Worm (Caenorhabditis elegans) whole organism, L1 larva: ENCODE data around the gene npa-1.
A peak's percentile ranks its signal among the peaks of the same experiment; 100 is the strongest.

Experiments used
- C16A3.4 ChIP-seq: fragments of 150-350 bp; optimal IDR thresholded peaks from 2 replicates; lab custom pipeline; 2014; ENCODE audit warnings: missing biosample characterization, missing genetic modification characterization
- C34B4.2 ChIP-seq: sonication (generic microtip); optimal IDR thresholded peaks from 2 replicates; lab custom pipeline; 2017; ENCODE audit warnings: mild to moderate bottlenecking, missing genetic modification characterization, missing compliant biosample characterization
- alr-1 ChIP-seq: fragments of 200-800 bp; sonication (Bioruptor generic); optimal IDR thresholded peaks from 2 replicates; lab custom pipeline; 2018; ENCODE audit warnings: borderline replicate concordance, mild to moderate bottlenecking, missing genetic modification characterization, missing compliant biosample characterization
- aly-2 ChIP-seq: fragments of 150-350 bp; optimal IDR thresholded peaks from 2 replicates; lab custom pipeline; 2014; ENCODE audit warnings: missing biosample characterization, missing genetic modification characterization
- ama-1 ChIP-seq: fragments of 150-350 bp; optimal IDR thresholded peaks from 2 replicates; lab custom pipeline; 2014
- ceh-63 ChIP-seq: fragments of 200-800 bp; sonication (Bioruptor generic); optimal IDR thresholded peaks from 2 replicates; lab custom pipeline; 2018; ENCODE audit warnings: mild to moderate bottlenecking, missing genetic modification characterization, missing compliant biosample characterization
- ceh-82 ChIP-seq, 3 experiments: fragments of 150-350 bp in 1 of 3; sonication (generic microtip) in 2 of 3; optimal IDR thresholded peaks; 2 replicates each; lab custom pipeline; 2014 to 2017; ENCODE audit warnings: missing biosample characterization in 3 of 3, missing genetic modification characterization in 3 of 3
- ceh-88 ChIP-seq: fragments of 200-800 bp; sonication (Bioruptor generic); IDR thresholded peaks from 2 replicates; pipeline ENCODE4 v1.3.6; 2022; ENCODE audit warnings: missing genetic modification characterization, missing compliant biosample characterization
- ceh-90 ChIP-seq: sonication (generic microtip); optimal IDR thresholded peaks from 2 replicates; lab custom pipeline; 2016; ENCODE audit warnings: missing genetic modification characterization, missing compliant biosample characterization
- efl-1 ChIP-seq, 4 experiments: fragments of 150-350 bp; optimal IDR thresholded peaks in 3 of 4; peaks in 1 of 4; 1 replicate in 1 of 4; 2 replicates in 3 of 4; lab custom pipeline; 2014; ENCODE audit warnings: missing biosample characterization in 2 of 4, missing genetic modification characterization in 2 of 4, missing genetic modification reagents in 2 of 4
- efl-3 ChIP-seq: fragments of 200-800 bp; sonication (Bioruptor generic); optimal IDR thresholded peaks from 2 replicates; lab custom pipeline; 2018; ENCODE audit warnings: mild to moderate bottlenecking, missing genetic modification characterization, missing compliant biosample characterization
- elt-3 ChIP-seq, 6 experiments: fragments of 150-350 bp in 1 of 6; sonication (generic microtip); optimal IDR thresholded peaks; 2 replicates each; lab custom pipeline; 2017 to 2018; ENCODE audit warnings: missing biosample characterization in 6 of 6, missing genetic modification characterization in 6 of 6, inconsistent platforms in 1 of 6
- fkh-4 ChIP-seq: sonication (generic microtip); optimal IDR thresholded peaks from 2 replicates; lab custom pipeline; 2016; ENCODE audit warnings: missing compliant biosample characterization, missing genetic modification characterization, borderline replicate concordance
- grh-1 ChIP-seq: fragments of 200-800 bp; sonication (Bioruptor generic); IDR thresholded peaks from 2 replicates; pipeline ENCODE4 v1.3.6; 2022; ENCODE audit warnings: missing genetic modification reagents, missing genetic modification characterization, missing compliant biosample characterization
- hlh-17 ChIP-seq: fragments of 200-800 bp; sonication (Bioruptor generic); optimal IDR thresholded peaks from 2 replicates; lab custom pipeline; 2018; ENCODE audit warnings: missing genetic modification characterization, mild to moderate bottlenecking, missing compliant biosample characterization, moderate library complexity, borderline replicate concordance
- hlh-4 ChIP-seq: sonication (generic microtip); optimal IDR thresholded peaks from 2 replicates; lab custom pipeline; 2016; ENCODE audit warnings: mild to moderate bottlenecking, missing genetic modification characterization, missing compliant biosample characterization
- lin-13 ChIP-seq: fragments of 150-350 bp; optimal IDR thresholded peaks from 2 replicates; lab custom pipeline; 2014; ENCODE audit warnings: missing biosample characterization, missing genetic modification reagents, missing genetic modification characterization
- lin-14 ChIP-seq: fragments of 200-800 bp; sonication (Bioruptor generic); optimal IDR thresholded peaks from 2 replicates; lab custom pipeline; 2018; ENCODE audit warnings: mild to moderate bottlenecking, missing genetic modification characterization, moderate library complexity, missing compliant biosample characterization
- lin-15B ChIP-seq: fragments of 150-350 bp; sonication (generic microtip); optimal IDR thresholded peaks from 3 replicates; lab custom pipeline; 2014; ENCODE audit warnings: missing biosample characterization, missing genetic modification characterization
- lin-35 ChIP-seq, 2 experiments: fragments of 150-350 bp; optimal IDR thresholded peaks; 2 replicates each; lab custom pipeline; 2014; ENCODE audit warnings: missing biosample characterization in 2 of 2, missing genetic modification characterization in 2 of 2, missing genetic modification reagents in 2 of 2
- lir-3 ChIP-seq: sonication (generic microtip); optimal IDR thresholded peaks from 2 replicates; lab custom pipeline; 2016; ENCODE audit warnings: mild to moderate bottlenecking, missing genetic modification characterization, moderate library complexity, missing compliant biosample characterization; ENCODE audit not compliant: poor library complexity
- mab-9 ChIP-seq: fragments of 200-800 bp; sonication (Bioruptor generic); IDR thresholded peaks from 2 replicates; pipeline ENCODE4 v1.3.6; 2022; ENCODE audit warnings: missing genetic modification reagents, missing genetic modification characterization, missing compliant biosample characterization
- mdl-1 ChIP-seq, 2 experiments: fragments of 150-350 bp; optimal IDR thresholded peaks; 2 replicates each; lab custom pipeline; 2014 to 2017; ENCODE audit warnings: missing biosample characterization in 2 of 2, missing genetic modification characterization in 2 of 2, inconsistent platforms in 1 of 2
- nhr-11 ChIP-seq: fragments of 150-350 bp; optimal IDR thresholded peaks from 2 replicates; lab custom pipeline; 2014; ENCODE audit warnings: missing biosample characterization, missing genetic modification characterization
- nhr-12 ChIP-seq: sonication (generic microtip); optimal IDR thresholded peaks from 2 replicates; lab custom pipeline; 2017; ENCODE audit warnings: missing biosample characterization, missing genetic modification characterization
- nhr-19 ChIP-seq: fragments of 200-800 bp; sonication (Bioruptor generic); conservative IDR thresholded peaks from 2 replicates; pipeline ENCODE4 v1.3.6; 2022; ENCODE audit warnings: missing genetic modification characterization, missing compliant biosample characterization
- nhr-20 ChIP-seq: sonication (generic microtip); optimal IDR thresholded peaks from 2 replicates; lab custom pipeline; 2016; ENCODE audit warnings: mild to moderate bottlenecking, missing genetic modification characterization, missing compliant biosample characterization
- nhr-237 ChIP-seq: fragments of 150-350 bp; optimal IDR thresholded peaks from 2 replicates; lab custom pipeline; 2014; ENCODE audit warnings: missing biosample characterization, missing genetic modification characterization
- nhr-28 ChIP-seq: fragments of 150-350 bp; optimal IDR thresholded peaks from 2 replicates; lab custom pipeline; 2014; ENCODE audit warnings: missing biosample characterization, missing genetic modification characterization
- nhr-47 ChIP-seq: sonication (generic microtip); optimal IDR thresholded peaks from 2 replicates; lab custom pipeline; 2016; ENCODE audit warnings: mild to moderate bottlenecking, missing genetic modification characterization, moderate library complexity, missing compliant biosample characterization
- nhr-71 ChIP-seq: sonication (generic microtip); optimal IDR thresholded peaks from 2 replicates; lab custom pipeline; 2016; ENCODE audit warnings: mild to moderate bottlenecking, missing genetic modification characterization, moderate library complexity, missing compliant biosample characterization
- nhr-76 ChIP-seq: sonication (generic microtip); optimal IDR thresholded peaks from 2 replicates; lab custom pipeline; 2017; ENCODE audit warnings: missing biosample characterization, missing genetic modification characterization
- nhr-77 ChIP-seq: fragments of 150-350 bp; optimal IDR thresholded peaks from 2 replicates; lab custom pipeline; 2014; ENCODE audit warnings: missing biosample characterization, missing genetic modification characterization
- nhr-85 ChIP-seq: sonication (generic microtip); peaks from one replicate; lab custom pipeline; 2016; ENCODE audit warnings: missing genetic modification characterization, inconsistent platforms, missing compliant biosample characterization
- pag-3 ChIP-seq: sonication (generic microtip); optimal IDR thresholded peaks from 2 replicates; lab custom pipeline; 2017; ENCODE audit warnings: missing genetic modification characterization, mild to moderate bottlenecking, missing compliant biosample characterization, antibody characterized with exemption, borderline replicate concordance; ENCODE audit not compliant: insufficient read depth
- pax-3 ChIP-seq: fragments of 200-800 bp; sonication (Bioruptor generic); optimal IDR thresholded peaks from 2 replicates; lab custom pipeline; 2018; ENCODE audit warnings: mild to moderate bottlenecking, missing genetic modification characterization, moderate library complexity, missing compliant biosample characterization
- pqm-1 ChIP-seq: sonication (generic microtip); optimal IDR thresholded peaks from 3 replicates; lab custom pipeline; 2017; ENCODE audit warnings: missing biosample characterization, missing genetic modification characterization
- rnt-1 ChIP-seq: sonication (generic microtip); optimal IDR thresholded peaks from 2 replicates; lab custom pipeline; 2016; ENCODE audit warnings: mild to moderate bottlenecking, missing genetic modification characterization, moderate library complexity, missing compliant biosample characterization
- snpc-4 ChIP-seq: fragments of 150-350 bp; optimal IDR thresholded peaks from 2 replicates; lab custom pipeline; 2014; ENCODE audit warnings: missing biosample characterization, missing genetic modification characterization
- tbx-2 ChIP-seq: sonication (generic microtip); optimal IDR thresholded peaks from 2 replicates; lab custom pipeline; 2016; ENCODE audit warnings: missing genetic modification characterization, missing compliant biosample characterization
- tlp-1 ChIP-seq: fragments of 150-350 bp; optimal IDR thresholded peaks from 2 replicates; lab custom pipeline; 2014; ENCODE audit warnings: missing biosample characterization, missing genetic modification characterization
- unc-130 ChIP-seq: fragments of 150-350 bp; optimal IDR thresholded peaks from 2 replicates; lab custom pipeline; 2017; ENCODE audit warnings: missing biosample characterization, missing genetic modification characterization, inconsistent platforms
- unc-98 ChIP-seq: fragments of 200-800 bp; sonication (Bioruptor generic); IDR thresholded peaks from 2 replicates; pipeline ENCODE4 v1.3.6; 2022; ENCODE audit warnings: missing genetic modification characterization, missing compliant biosample characterization
- vab-15 ChIP-seq: sonication (generic microtip); optimal IDR thresholded peaks from 2 replicates; lab custom pipeline; 2017; ENCODE audit warnings: missing genotype, mild to moderate bottlenecking, missing genetic modification characterization, missing compliant biosample characterization
- xbp-1 ChIP-seq: sonication (generic microtip); optimal IDR thresholded peaks from 2 replicates; lab custom pipeline; 2016; ENCODE audit warnings: missing genetic modification characterization, missing compliant biosample characterization
- zag-1 ChIP-seq: fragments of 150-350 bp; optimal IDR thresholded peaks from 2 replicates; lab custom pipeline; 2014; ENCODE audit warnings: missing biosample characterization, missing genetic modification characterization
- zip-4 ChIP-seq: fragments of 200-800 bp; sonication (Bioruptor generic); optimal IDR thresholded peaks from 2 replicates; lab custom pipeline; 2018; ENCODE audit warnings: mild to moderate bottlenecking, missing genetic modification characterization, moderate library complexity, missing compliant biosample characterization
- ztf-11 ChIP-seq, 2 experiments: sonication (generic microtip); optimal IDR thresholded peaks; 2 replicates each; lab custom pipeline; 2016 to 2017; ENCODE audit warnings: missing genetic modification characterization in 2 of 2, missing biosample characterization in 1 of 2, missing compliant biosample characterization in 1 of 2
- ztf-4 ChIP-seq: fragments of 150-350 bp; optimal IDR thresholded peaks from 2 replicates; lab custom pipeline; 2014; ENCODE audit warnings: missing biosample characterization, missing genetic modification characterization

npa-1 gene

DNA sequence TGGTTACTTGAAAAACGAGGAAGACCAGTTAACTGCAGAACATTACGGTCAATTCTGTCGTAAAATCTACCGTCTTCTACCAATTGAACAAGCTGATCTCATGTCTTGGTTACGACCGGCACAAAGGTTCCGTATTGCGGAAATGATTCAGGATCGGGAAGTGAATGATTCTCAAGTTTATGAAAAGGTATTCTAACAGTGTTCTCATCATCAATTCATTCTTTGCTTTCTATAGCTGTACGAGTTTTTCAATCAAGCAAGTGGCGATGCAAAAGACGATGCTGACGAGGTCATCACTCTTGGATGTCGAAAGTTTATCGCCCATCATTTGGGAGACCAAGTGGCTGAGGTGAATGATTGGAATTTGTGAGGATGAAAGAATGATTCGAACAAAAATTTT lies 11.8 kb downstream of the npa-1 start:
- TF ChIP-seq tlp-1 = no peak
- TF ChIP-seq hlh-4 (tag; lab: Kevin White, UChicago) = no peak
- no peak for TF ChIP-seq mdl-1 (tag; optimal IDR thresholded peaks at IDR 0.05; lab: Kevin White, UChicago)
- TF ChIP-seq ama-1 = no peak
- TF ChIP-seq aly-2 (tag; lab: Kevin White, UChicago) = no peak
- no peak for TF ChIP-seq nhr-237
- TF ChIP-seq pag-3 = no peak
- no peak for TF ChIP-seq ztf-4 (tag; lab: Kevin White, UChicago)
- TF ChIP-seq alr-1 (tag; lab: Kevin White, UChicago) = no peak
- no peak for TF ChIP-seq fkh-4
- no peak for TF ChIP-seq ceh-63 (GFP tag; lab: Kevin White, UChicago)
- TF ChIP-seq ztf-11 (tag; optimal IDR thresholded peaks at IDR 0.05; lab: Kevin White, UChicago) = no peak
- TF ChIP-seq vab-15 (tag; lab: Kevin White, UChicago) = no peak
- no peak for TF ChIP-seq lin-15B (tag; lab: Kevin White, UChicago)
- no peak for TF ChIP-seq snpc-4
- TF ChIP-seq nhr-47 (tag; lab: Kevin White, UChicago) = no peak
- TF ChIP-seq lin-13 (GFP tag; lab: Kevin White, UChicago) = no peak
- TF ChIP-seq rnt-1 (tag; lab: Kevin White, UChicago) = no peak

DNA sequence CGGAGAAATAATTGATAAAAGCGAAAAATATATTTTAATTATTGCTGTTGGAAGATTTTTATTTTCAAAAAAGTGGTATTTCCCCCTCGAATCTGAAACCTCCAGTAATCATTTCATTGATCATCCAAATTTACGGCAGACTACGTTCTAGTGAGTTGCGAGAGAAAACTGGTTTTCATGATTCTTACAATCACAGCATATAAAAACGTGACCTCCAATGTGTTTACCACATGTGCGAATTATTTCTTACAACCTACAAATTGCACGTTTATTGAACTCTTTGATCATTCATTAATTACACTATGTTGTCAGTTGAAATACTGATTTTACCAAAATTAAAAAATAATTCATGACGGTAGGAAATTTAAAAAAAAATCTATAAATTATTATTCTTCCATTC lies 13.6 kb downstream of the npa-1 start:
- TF ChIP-seq pag-3 (no peak), mab-9 (GFP tag; lab: Robert Waterston, UW) (no peak), hlh-17 (GFP tag; lab: Kevin White, UChicago) (no peak), nhr-71 (peak; percentile 77), pqm-1 (tag; lab: Kevin White, UChicago) (no peak), efl-1 (optimal IDR thresholded peaks at IDR 0.05; lab: Kevin White, UChicago) (peak in 1 of 2 experiments; percentile 40), efl-1 (GFP tag; optimal IDR thresholded peaks at IDR 0.05 in 1 of 2; lab: Kevin White, UChicago) (peak; percentile 10 to 94), lin-15B (tag; lab: Kevin White, UChicago) (no peak), unc-130 (tag; lab: Kevin White, UChicago) (peak; percentile 16), ceh-82 (tag; optimal IDR thresholded peaks at IDR 0.05; lab: Kevin White, UChicago) (no peak), efl-3 (GFP tag; lab: Kevin White, UChicago) (no peak), lin-13 (GFP tag; lab: Kevin White, UChicago) (no peak), nhr-28 (no peak), nhr-12 (tag; lab: Kevin White, UChicago) (no peak), tlp-1 (no peak), nhr-19 (GFP tag; lab: Robert Waterston, UW) (peak; percentile 71), tbx-2 (tag; lab: Kevin White, UChicago) (peak; percentile 67), C34B4.2 (tag; lab: Kevin White, UChicago) (no peak), lir-3 (peak; percentile 44), grh-1 (peak; percentile 91), zip-4 (GFP tag; lab: Kevin White, UChicago) (no peak), ceh-90 (tag; lab: Kevin White, UChicago) (no peak), zag-1 (tag; lab: Kevin White, UChicago) (no peak), ceh-88 (no peak), xbp-1 (tag; lab: Kevin White, UChicago) (no peak), pax-3 (tag; lab: Kevin White, UChicago) (no peak), snpc-4 (no peak), mdl-1 (tag; optimal IDR thresholded peaks at IDR 0.05; lab: Kevin White, UChicago) (peak in 1 of 2 experiments; percentile 72), ztf-4 (tag; lab: Kevin White, UChicago) (no peak), lin-35 (GFP tag; optimal IDR thresholded peaks at IDR 0.05; lab: Kevin White, UChicago) (peak in 1 of 2 experiments; percentile 81), nhr-47 (tag; lab: Kevin White, UChicago) (peak; percentile 27), unc-98 (GFP tag; lab: Robert Waterston, UW) (no peak), ceh-63 (GFP tag; lab: Kevin White, UChicago) (no peak), elt-3 (tag; optimal IDR thresholded peaks at IDR 0.05; lab: Kevin White, UChicago) (peak in 3 of 6 experiments; percentile 64 to 94 (median 75)), nhr-11 (tag; lab: Kevin White, UChicago) (no peak), lin-14 (GFP tag; lab: Kevin White, UChicago) (peak; percentile 80), nhr-77 (tag; lab: Kevin White, UChicago) (no peak), C16A3.4 (tag; lab: Kevin White, UChicago) (peak; percentile 42), vab-15 (tag; lab: Kevin White, UChicago) (peak; percentile 61), nhr-85 (peak; percentile 97), nhr-76 (tag; lab: Kevin White, UChicago) (no peak), nhr-20 (peak; percentile 100), rnt-1 (tag; lab: Kevin White, UChicago) (no peak)
